Fruit fly (Drosophila melanogaster): Measurements from ENCODE around the gene CG2930.

DNA sequence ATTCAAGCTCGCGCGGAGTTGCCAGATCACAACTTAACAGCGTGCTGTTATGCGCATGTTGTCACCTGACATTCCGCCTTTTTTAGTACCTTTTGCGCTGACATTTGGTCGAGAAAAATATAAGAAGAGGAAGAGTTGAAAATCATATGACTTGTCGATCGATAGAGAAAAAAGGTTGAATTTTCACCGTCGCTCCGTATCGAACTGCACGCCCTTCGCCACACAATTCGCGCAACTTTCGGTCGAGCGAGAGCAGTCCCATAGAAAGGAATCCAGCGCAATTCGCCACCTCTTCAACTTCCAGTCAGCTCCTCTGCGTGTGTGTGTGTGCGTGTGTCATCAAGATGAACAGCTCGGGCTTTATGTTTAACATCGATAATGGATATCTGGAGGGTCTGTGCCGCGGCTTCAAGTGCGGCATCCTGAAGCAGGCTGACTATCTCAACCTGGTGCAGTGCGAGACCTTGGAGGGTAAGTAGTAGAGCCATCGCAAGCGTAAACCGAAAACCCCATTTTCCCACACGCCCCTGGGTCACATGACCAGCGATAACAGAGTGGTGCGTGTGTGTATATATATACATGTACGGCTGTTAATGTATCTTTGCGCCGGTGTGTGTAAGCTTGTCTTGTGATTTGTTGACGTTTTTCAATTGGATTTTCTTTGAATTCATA is 12.0 kb downstream of the CG2930 start, which contains the start of gene VhaAC39-1:
- TF ChIP-seq CG15710 (tag; optimal IDR thresholded peaks at IDR 0.05) = no peak
- TF ChIP-seq CG10348 (GFP tag; IDR thresholded peaks at IDR 0.05) = no peak
- TF ChIP-seq CG32121 (GFP tag; IDR thresholded peaks at IDR 0.05) = no peak
- TF ChIP-seq CG13204 (GFP tag; optimal IDR thresholded peaks at IDR 0.05) = no peak

Data from whole organism, pupa.